Worm (Caenorhabditis elegans): ENCODE measurements around the gene frpr-18.

DNA sequence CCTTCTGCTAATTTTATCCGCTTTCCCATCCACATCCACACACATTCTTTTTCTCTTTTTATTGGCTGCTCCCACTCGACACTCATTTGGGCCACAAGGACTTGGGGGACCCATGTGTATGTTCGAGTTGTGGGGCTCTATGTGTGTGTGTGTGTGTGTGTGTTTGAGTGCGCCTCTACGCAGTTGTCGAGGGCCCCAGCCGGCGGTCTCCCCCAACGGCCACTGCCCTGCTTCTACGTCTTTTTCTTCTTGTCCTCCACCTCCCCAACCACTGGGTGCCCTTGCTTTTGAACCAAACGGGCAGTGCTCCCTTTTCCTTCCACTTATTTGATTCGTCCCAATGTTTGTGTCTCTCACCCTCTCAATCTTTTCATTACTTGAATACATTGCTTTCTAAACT lies 10.5 kb downstream of the frpr-18 start:
- TF ChIP-seq dve-1 (tag; optimal IDR thresholded peaks at IDR 0.05; ENCODE audit: insufficient read depth) (no peak), F44E2.7 (GFP tag; IDR thresholded peaks at IDR 0.05) (no peak), hif-1 (tag; optimal IDR thresholded peaks at IDR 0.05) (peak in 1 of 2 experiments; percentile 11), fos-1 (tag; optimal IDR thresholded peaks at IDR 0.05) (no peak), mep-1 (tag; optimal IDR thresholded peaks at IDR 0.05) (peak; percentile 3), php-3 (GFP tag; IDR thresholded peaks at IDR 0.05) (no peak), hlh-30 (tag; optimal IDR thresholded peaks at IDR 0.05; ENCODE audit: insufficient read depth) (peak; percentile 1), ama-1 (optimal IDR thresholded peaks at IDR 0.05) (no peak), pha-4 (GFP tag; IDR thresholded peaks at IDR 0.05) (no peak), pha-4 (tag; optimal IDR thresholded peaks at IDR 0.05) (no peak), arid-1 (GFP tag; conservative IDR thresholded peaks at IDR 0.05) (0 out of 2 replicates have a peak, but pooled peaks have one; percentile 49), zip-2 (tag; optimal IDR thresholded peaks at IDR 0.05) (no peak), snpc-4 (tag; optimal IDR thresholded peaks at IDR 0.05) (no peak)

Data from whole organism, L4 larva.